Fruit fly (Drosophila melanogaster) whole organism, prepupa: ENCODE measurements around the gene eIF4E6.
A peak's percentile ranks its signal among the peaks of the same experiment; 100 is the strongest.

Experiments used
- CG10631 ChIP-seq: fragments of 200-800 bp; sonication (Bioruptor generic); optimal IDR thresholded peaks from 2 replicates; lab custom pipeline; 2016; ENCODE audit warnings: missing biosample characterization, missing genetic modification characterization
- CG11294 ChIP-seq: fragments of 200-800 bp; sonication (Bioruptor generic); IDR thresholded peaks from 2 replicates; pipeline ENCODE4 v1.3.6; 2022; ENCODE audit warnings: missing biosample characterization, missing genetic modification characterization
- CG11762 ChIP-seq: fragments of 200-800 bp; sonication (Bioruptor generic); optimal IDR thresholded peaks from 3 replicates; lab custom pipeline; 2016; ENCODE audit warnings: missing biosample characterization, missing genetic modification characterization; ENCODE audit not compliant: insufficient read depth
- CG11902 ChIP-seq: fragments of 200-800 bp; sonication (Bioruptor generic); optimal IDR thresholded peaks from 3 replicates; lab custom pipeline; 2016; ENCODE audit warnings: missing biosample characterization, missing genetic modification characterization
- CG15336 ChIP-seq: fragments of 200-800 bp; sonication (Bioruptor generic); IDR thresholded peaks from 2 replicates; pipeline ENCODE4 v1.3.6; 2022; ENCODE audit warnings: missing biosample characterization, missing genetic modification characterization
- CG1621 ChIP-seq: fragments of 200-800 bp; sonication (Bioruptor generic); optimal IDR thresholded peaks from 3 replicates; lab custom pipeline; 2018; ENCODE audit warnings: missing biosample characterization, mild to moderate bottlenecking, missing genetic modification characterization
- CG16779 ChIP-seq: fragments of 200-800 bp; sonication (Bioruptor generic); optimal IDR thresholded peaks from 3 replicates; lab custom pipeline; 2017; ENCODE audit warnings: missing biosample characterization, mild to moderate bottlenecking, missing genetic modification characterization
- CG3032 ChIP-seq: fragments of 200-800 bp; optimal IDR thresholded peaks from 2 replicates; lab custom pipeline; 2019; ENCODE audit warnings: missing biosample characterization, mild to moderate bottlenecking, missing genetic modification characterization, moderate library complexity
- CG34406 ChIP-seq: fragments of 200-800 bp; sonication (Bioruptor generic); optimal IDR thresholded peaks from 3 replicates; lab custom pipeline; 2016; ENCODE audit warnings: missing biosample characterization, missing genetic modification characterization
- CG3919 ChIP-seq: fragments of 200-800 bp; sonication (Bioruptor generic); optimal IDR thresholded peaks from 3 replicates; lab custom pipeline; 2016; ENCODE audit warnings: missing biosample characterization, missing genetic modification characterization
- CG6276 ChIP-seq: fragments of 200-800 bp; sonication (Bioruptor generic); optimal IDR thresholded peaks from 2 replicates; lab custom pipeline; 2017; ENCODE audit warnings: missing biosample characterization, mild to moderate bottlenecking, missing genetic modification characterization
- CG6792 ChIP-seq: fragments of 200-800 bp; sonication (Bioruptor generic); optimal IDR thresholded peaks from 3 replicates; lab custom pipeline; 2016; ENCODE audit warnings: missing biosample characterization, missing genetic modification characterization
- CG6854 ChIP-seq: fragments of 200-800 bp; sonication (Bioruptor generic); optimal IDR thresholded peaks from 2 replicates; lab custom pipeline; 2017; ENCODE audit warnings: missing biosample characterization, mild to moderate bottlenecking, missing genetic modification characterization
- CG7368 ChIP-seq: fragments of 200-800 bp; sonication (Bioruptor generic); optimal IDR thresholded peaks from 3 replicates; lab custom pipeline; 2016; ENCODE audit warnings: missing biosample characterization, missing genetic modification characterization
- CG8119 ChIP-seq: fragments of 200-800 bp; sonication (Bioruptor generic); IDR thresholded peaks from 3 replicates; pipeline ENCODE4 v1.3.6; 2022; ENCODE audit warnings: missing biosample characterization, missing genetic modification characterization
- CG8632 ChIP-seq: fragments of 200-800 bp; sonication (Bioruptor generic); optimal IDR thresholded peaks from 3 replicates; lab custom pipeline; 2016; ENCODE audit warnings: missing biosample characterization, missing genetic modification characterization
- CG9139 ChIP-seq: fragments of 200-800 bp; sonication (Bioruptor generic); optimal IDR thresholded peaks from 3 replicates; lab custom pipeline; 2017; ENCODE audit warnings: missing biosample characterization, mild to moderate bottlenecking, missing genetic modification characterization
- Eip93F ChIP-seq: fragments of 200-800 bp; sonication (Bioruptor generic); optimal IDR thresholded peaks from 2 replicates; lab custom pipeline; 2016; ENCODE audit warnings: missing biosample characterization, mild to moderate bottlenecking, missing genetic modification characterization
- Ets21C ChIP-seq: fragments of 200-800 bp; sonication (Bioruptor generic); optimal IDR thresholded peaks from 3 replicates; lab custom pipeline; 2016; ENCODE audit warnings: missing biosample characterization, missing genetic modification characterization
- Met ChIP-seq: fragments of 200-800 bp; sonication (Bioruptor generic); optimal IDR thresholded peaks from 3 replicates; lab custom pipeline; 2016; ENCODE audit warnings: missing biosample characterization, missing genetic modification characterization
- OdsH ChIP-seq: fragments of 200-800 bp; sonication (Bioruptor generic); optimal IDR thresholded peaks from 3 replicates; lab custom pipeline; 2016; ENCODE audit warnings: missing biosample characterization, missing genetic modification characterization
- Smox ChIP-seq: fragments of 200-800 bp; sonication (Bioruptor generic); optimal IDR thresholded peaks from 3 replicates; lab custom pipeline; 2016; ENCODE audit warnings: missing biosample characterization, missing genetic modification characterization
- Sox102F ChIP-seq: fragments of 200-800 bp; sonication (Bioruptor generic); optimal IDR thresholded peaks from 2 replicates; lab custom pipeline; 2016; ENCODE audit warnings: missing biosample characterization, mild to moderate bottlenecking, missing genetic modification characterization
- Sox14 ChIP-seq: fragments of 200-800 bp; sonication (Bioruptor generic); optimal IDR thresholded peaks from 3 replicates; lab custom pipeline; 2016; ENCODE audit warnings: missing biosample characterization, missing genetic modification characterization
- Sox15 ChIP-seq: fragments of 200-800 bp; sonication (Bioruptor generic); optimal IDR thresholded peaks from 3 replicates; lab custom pipeline; 2016; ENCODE audit warnings: missing biosample characterization, missing genetic modification characterization
- achi ChIP-seq: fragments of 200-800 bp; sonication (Bioruptor generic); optimal IDR thresholded peaks from 3 replicates; lab custom pipeline; 2016; ENCODE audit warnings: missing biosample characterization, missing genetic modification characterization
- acj6 ChIP-seq: fragments of 200-800 bp; sonication (Bioruptor generic); optimal IDR thresholded peaks from 3 replicates; lab custom pipeline; 2016; ENCODE audit warnings: missing biosample characterization, missing genetic modification characterization
- dac ChIP-seq: fragments of 200-800 bp; sonication (Bioruptor generic); optimal IDR thresholded peaks from 2 replicates; lab custom pipeline; 2017; ENCODE audit warnings: missing biosample characterization, mild to moderate bottlenecking, missing genetic modification characterization
- dsx ChIP-seq: fragments of 200-800 bp; optimal IDR thresholded peaks from 3 replicates; lab custom pipeline; 2019; ENCODE audit warnings: missing biosample characterization, mild to moderate bottlenecking, missing genetic modification characterization, moderate library complexity; ENCODE audit not compliant: poor library complexity, severe bottlenecking
- fd85E ChIP-seq: fragments of 200-800 bp; sonication (Bioruptor generic); optimal IDR thresholded peaks from 3 replicates; lab custom pipeline; 2016; ENCODE audit warnings: missing biosample characterization, missing genetic modification characterization
- fkh ChIP-seq: fragments of 200-800 bp; sonication (Bioruptor generic); optimal IDR thresholded peaks from 3 replicates; lab custom pipeline; 2017; ENCODE audit warnings: missing biosample characterization, mild to moderate bottlenecking, missing genetic modification characterization, moderate library complexity
- lz ChIP-seq: fragments of 200-800 bp; sonication (Bioruptor generic); optimal IDR thresholded peaks from 3 replicates; lab custom pipeline; 2016; ENCODE audit warnings: missing biosample characterization, missing genetic modification characterization
- net ChIP-seq: fragments of 200-800 bp; sonication (Bioruptor generic); optimal IDR thresholded peaks from 3 replicates; lab custom pipeline; 2016; ENCODE audit warnings: missing biosample characterization, missing genetic modification characterization
- spab ChIP-seq: fragments of 200-800 bp; sonication (Bioruptor generic); optimal IDR thresholded peaks from 2 replicates; lab custom pipeline; 2017; ENCODE audit warnings: missing biosample characterization, mild to moderate bottlenecking, missing genetic modification characterization, missing genetic modification reagents
- ss ChIP-seq, 2 experiments: fragments of 200-800 bp; sonication (Bioruptor generic); optimal IDR thresholded peaks; 2 replicates in 1 of 2; 3 replicates in 1 of 2; lab custom pipeline; 2017 to 2018; ENCODE audit warnings: mild to moderate bottlenecking in 2 of 2, missing biosample characterization in 2 of 2, missing genetic modification characterization in 2 of 2, moderate library complexity in 1 of 2
- svp ChIP-seq: fragments of 200-800 bp; sonication (Bioruptor generic); peaks from one replicate; lab custom pipeline; 2016; ENCODE audit warnings: missing biosample characterization, missing genetic modification characterization
- topi ChIP-seq: fragments of 200-800 bp; sonication (Bioruptor generic); optimal IDR thresholded peaks from 3 replicates; lab custom pipeline; 2016; ENCODE audit warnings: missing biosample characterization, missing genetic modification characterization
- vri ChIP-seq: fragments of 200-800 bp; sonication (Bioruptor generic); optimal IDR thresholded peaks from 3 replicates; lab custom pipeline; 2016; ENCODE audit warnings: missing biosample characterization, mild to moderate bottlenecking, missing genetic modification characterization

The eIF4E6 gene

DNA sequence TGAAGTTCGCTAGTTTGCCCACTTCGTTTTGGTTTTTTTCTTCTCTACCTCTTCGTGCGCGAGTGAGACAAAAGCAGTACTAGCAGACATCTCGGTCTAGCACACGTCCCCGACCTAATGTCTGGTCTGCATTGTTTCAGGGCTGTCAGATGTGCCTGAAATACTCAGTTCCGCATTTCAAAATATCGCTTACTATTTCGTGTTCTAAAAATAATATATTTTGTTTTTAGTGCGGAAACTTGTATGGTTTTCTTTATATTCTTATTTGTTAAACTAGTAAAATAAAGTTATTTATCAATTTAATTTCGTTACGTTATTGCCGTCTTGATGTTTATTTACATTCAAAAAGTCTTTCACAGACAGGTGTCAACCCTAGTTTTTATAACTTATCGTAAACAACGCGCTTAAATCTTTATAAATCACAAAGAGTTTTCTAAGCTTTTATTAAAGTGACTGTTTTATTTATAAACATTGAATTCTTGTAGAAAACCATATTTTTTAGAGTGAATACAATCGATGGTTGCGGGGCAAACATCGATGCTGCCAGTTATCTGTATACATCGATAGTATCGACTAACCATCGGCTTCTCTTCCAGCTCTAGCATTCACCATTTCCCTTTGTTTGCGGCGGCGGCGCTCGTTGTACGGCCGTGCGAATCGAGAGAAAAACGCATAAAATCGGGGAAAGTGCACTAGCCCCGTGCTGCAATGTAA lies 36.4 kb upstream of the eIF4E6 start (continued):
- peak; percentile 37 for TF ChIP-seq CG1621
- TF ChIP-seq CG7368 (GFP tag; lab: Kevin White, UChicago), result peak; percentile 28
- no peak for TF ChIP-seq CG15336 (GFP tag; lab: Robert Waterston, UW)
- TF ChIP-seq CG3919 (GFP tag; lab: Kevin White, UChicago), result peak; percentile 32
- peak; percentile 58 for TF ChIP-seq acj6 (GFP tag; lab: Kevin White, UChicago)
- peak; percentile 26 for TF ChIP-seq Eip93F
- TF ChIP-seq CG11762, result peak; percentile 41
- peak; percentile 73 for TF ChIP-seq achi (GFP tag; lab: Kevin White, UChicago)
- TF ChIP-seq Met (GFP tag; lab: Kevin White, UChicago), result peak; percentile 76
- peak; percentile 83 for TF ChIP-seq Sox102F (GFP tag; lab: Kevin White, UChicago)
- peak; percentile 32 for TF ChIP-seq dsx (GFP tag; lab: Kevin White, UChicago)
- TF ChIP-seq spab (GFP tag; lab: Kevin White, UChicago), result peak; percentile 8
- peak; percentile 78 for TF ChIP-seq CG3032 (tag; lab: Kevin White, UChicago)
- TF ChIP-seq CG16779, result no peak
- peak; percentile 82 for TF ChIP-seq CG10631 (GFP tag; lab: Kevin White, UChicago)
- peak; percentile 35 for TF ChIP-seq CG6276 (GFP tag; lab: Kevin White, UChicago)
- TF ChIP-seq fkh (GFP tag; lab: Kevin White, UChicago), result peak; percentile 55
- TF ChIP-seq Sox14 (GFP tag; lab: Kevin White, UChicago), result peak; percentile 81
- TF ChIP-seq OdsH (GFP tag; lab: Kevin White, UChicago), result peak; percentile 63
- no peak for TF ChIP-seq CG11294 (GFP tag; lab: Robert Waterston, UW)
- peak; percentile 18 for TF ChIP-seq CG9139 (GFP tag; lab: Kevin White, UChicago)
- peak; percentile 68 for TF ChIP-seq Smox (GFP tag; lab: Kevin White, UChicago)
- no peak for TF ChIP-seq CG8119 (GFP tag; lab: Robert Waterston, UW)
- peak; percentile 67 for TF ChIP-seq net (GFP tag; lab: Kevin White, UChicago)
- peak; percentile 74 for TF ChIP-seq CG8632
- TF ChIP-seq, all 60 proteins: peak for 47

DNA sequence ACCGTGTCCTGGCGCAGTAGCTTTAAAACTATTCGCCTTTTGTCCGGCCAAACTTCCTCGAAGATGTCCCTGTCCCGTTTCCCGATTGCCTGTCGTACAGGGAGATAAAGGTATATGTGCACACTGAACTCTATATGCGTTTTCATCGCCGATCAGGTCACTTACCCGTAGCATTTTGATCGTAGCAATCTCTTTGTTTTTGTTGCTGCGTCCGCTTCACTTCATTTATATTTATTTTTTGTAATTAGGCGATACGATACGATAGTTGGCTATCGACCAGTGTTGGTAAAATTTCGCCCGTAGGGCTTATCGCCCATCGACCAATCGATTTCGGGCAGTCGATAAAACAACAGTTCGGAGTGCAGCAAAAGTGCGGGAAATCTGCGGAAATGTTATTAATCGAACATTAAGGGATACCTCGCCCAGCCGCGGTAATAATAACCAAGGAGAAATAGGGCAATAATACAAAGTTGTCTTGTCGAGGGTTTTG lies 35.8 kb upstream of the eIF4E6 start, which contains the start of the genes Cul5 and Bicra:
Gene Cul5 (minus strand): TSS at position 259 of the 490 bp plus-strand sequence.
Gene Bicra (plus strand): TSS at position 324 of the 490 bp plus-strand sequence.
- TF ChIP-seq CG16779, result peak; percentile 48
- TF ChIP-seq ss (GFP tag; optimal IDR thresholded peaks at IDR 0.05; lab: Kevin White, UChicago), result peak; percentile 39 to 54
- peak; percentile 86 for TF ChIP-seq svp (GFP tag; lab: Kevin White, UChicago)
- peak; percentile 43 for TF ChIP-seq fkh (GFP tag; lab: Kevin White, UChicago)
- TF ChIP-seq dac (GFP tag; lab: Kevin White, UChicago), result peak; percentile 27
- TF ChIP-seq CG6854 (GFP tag; lab: Kevin White, UChicago), result peak; percentile 12
- TF ChIP-seq CG9139 (GFP tag; lab: Kevin White, UChicago), result peak; percentile 53
- TF ChIP-seq CG11902 (GFP tag; lab: Kevin White, UChicago), result no peak
- TF ChIP-seq spab (GFP tag; lab: Kevin White, UChicago), result no peak
- TF ChIP-seq vri (GFP tag; lab: Kevin White, UChicago), result peak; percentile 45
- TF ChIP-seq CG7368 (GFP tag; lab: Kevin White, UChicago), result no peak
- TF ChIP-seq Sox14 (GFP tag; lab: Kevin White, UChicago), result peak; percentile 61
- peak; percentile 14 for TF ChIP-seq topi (GFP tag; lab: Kevin White, UChicago)

- TF ChIP-seq lz (GFP tag; lab: Kevin White, UChicago), result no peak
- no peak for TF ChIP-seq Sox14 (GFP tag; lab: Kevin White, UChicago)
- no peak for TF ChIP-seq CG6792 (GFP tag; lab: Kevin White, UChicago)
- no peak for TF ChIP-seq CG34406 (GFP tag; lab: Kevin White, UChicago)
- TF ChIP-seq Sox15 (GFP tag; lab: Kevin White, UChicago), result no peak
- no peak for TF ChIP-seq CG15336 (GFP tag; lab: Robert Waterston, UW)
- TF ChIP-seq CG1621, result no peak
- no peak for TF ChIP-seq CG16779
- no peak for TF ChIP-seq Sox102F (GFP tag; lab: Kevin White, UChicago)
- TF ChIP-seq fd85E (GFP tag; lab: Kevin White, UChicago), result no peak
- TF ChIP-seq Smox (GFP tag; lab: Kevin White, UChicago), result no peak
- no peak for TF ChIP-seq Ets21C (GFP tag; lab: Kevin White, UChicago)
- no peak for TF ChIP-seq net (GFP tag; lab: Kevin White, UChicago)
- TF ChIP-seq ss (GFP tag; optimal IDR thresholded peaks at IDR 0.05; lab: Kevin White, UChicago), result no peak
Observed at dm6 chr3R:29059385-29059784, 32.4 kb upstream of the eIF4E6 start.
